Fruit fly (Drosophila melanogaster) whole organism, embryonic: ENCODE measurements around the gene stg1.

Source experiments
- Adf1 ChIP-seq: fragments of 200-800 bp; sonication (Bioruptor generic); IDR thresholded peaks from 2 replicates; pipeline ENCODE4 v1.3.6; 2022; ENCODE audit warnings: missing biosample characterization, missing genetic modification characterization
- Bgb ChIP-seq: fragments of 200-800 bp; sonication (Bioruptor generic); IDR thresholded peaks from 2 replicates; pipeline ENCODE4 v1.3.6; 2022; ENCODE audit warnings: missing biosample characterization, missing genetic modification characterization; ENCODE audit not compliant: partially characterized antibody
- CG1024 ChIP-seq: fragments of 200-800 bp; sonication (Bioruptor generic); IDR thresholded peaks from 2 replicates; pipeline ENCODE4 v1.3.6; 2022; ENCODE audit warnings: missing biosample characterization, missing genetic modification characterization
- CG10274 ChIP-seq: fragments of 200-800 bp; sonication (Bioruptor generic); optimal IDR thresholded peaks from 3 replicates; lab custom pipeline; 2017; ENCODE audit warnings: missing biosample characterization, mild to moderate bottlenecking, missing genetic modification characterization
- CG10565 ChIP-seq: fragments of 200-800 bp; sonication (Bioruptor generic); optimal IDR thresholded peaks from 3 replicates; lab custom pipeline; 2016; ENCODE audit warnings: missing biosample characterization, mild to moderate bottlenecking, missing genetic modification characterization
- CG12659 ChIP-seq: fragments of 200-800 bp; sonication (Bioruptor generic); optimal IDR thresholded peaks from 3 replicates; lab custom pipeline; 2017; ENCODE audit warnings: mild to moderate bottlenecking, missing biosample characterization, missing genetic modification reagents, missing genetic modification characterization
- CG12942 ChIP-seq: fragments of 200-800 bp; sonication (Bioruptor generic); optimal IDR thresholded peaks from 3 replicates; lab custom pipeline; 2016; ENCODE audit warnings: missing biosample characterization, missing genetic modification characterization
- CG13296 ChIP-seq: fragments of 200-800 bp; sonication (Bioruptor generic); optimal IDR thresholded peaks from 3 replicates; lab custom pipeline; 2018; ENCODE audit warnings: missing biosample characterization, mild to moderate bottlenecking, missing genetic modification characterization
- CG13624 ChIP-seq: fragments of 200-800 bp; sonication (Bioruptor generic); optimal IDR thresholded peaks from 2 replicates; lab custom pipeline; 2016; ENCODE audit warnings: missing biosample characterization, missing genetic modification characterization
- CG14050 ChIP-seq: fragments of 200-800 bp; sonication (Bioruptor generic); IDR thresholded peaks from 3 replicates; pipeline ENCODE4 v1.3.6; 2022; ENCODE audit warnings: missing biosample characterization, missing genetic modification characterization
- CG14441 ChIP-seq: fragments of 200-800 bp; sonication (Bioruptor generic); IDR thresholded peaks from 2 replicates; pipeline ENCODE4 v1.3.6; 2022; ENCODE audit warnings: missing biosample characterization, missing genetic modification characterization
- CG14667 ChIP-seq: fragments of 200-800 bp; sonication (Bioruptor generic); IDR thresholded peaks from 2 replicates; pipeline ENCODE4 v1.3.6; 2022; ENCODE audit warnings: missing biosample characterization, missing genetic modification characterization
- CG15601 ChIP-seq: fragments of 200-800 bp; sonication (Bioruptor generic); optimal IDR thresholded peaks from 3 replicates; lab custom pipeline; 2019; ENCODE audit warnings: missing biosample characterization, mild to moderate bottlenecking, missing genetic modification characterization, moderate library complexity
- CG16863 ChIP-seq: fragments of 200-800 bp; sonication (Bioruptor generic); optimal IDR thresholded peaks from 3 replicates; lab custom pipeline; 2016; ENCODE audit warnings: missing biosample characterization, missing genetic modification characterization
- CG18764 ChIP-seq: fragments of 200-800 bp; sonication (Bioruptor generic); optimal IDR thresholded peaks from 3 replicates; lab custom pipeline; 2016; ENCODE audit warnings: missing biosample characterization, missing genetic modification characterization
- CG31388 ChIP-seq: fragments of 200-800 bp; sonication (Bioruptor generic); optimal IDR thresholded peaks from 2 replicates; lab custom pipeline; 2016; ENCODE audit warnings: missing biosample characterization, missing genetic modification characterization
- CG3726 ChIP-seq: fragments of 200-800 bp; sonication (Bioruptor generic); IDR thresholded peaks from 3 replicates; pipeline ENCODE4, ENCODE4 v1.3.6; 2022; ENCODE audit warnings: missing biosample characterization, missing genetic modification characterization
- CG3847 ChIP-seq: fragments of 200-800 bp; sonication (Bioruptor generic); IDR thresholded peaks from 2 replicates; pipeline ENCODE4 v1.3.6; 2022; ENCODE audit warnings: missing biosample characterization, missing genetic modification characterization
- CG7786 ChIP-seq: fragments of 200-800 bp; sonication (Bioruptor generic); optimal IDR thresholded peaks from 2 replicates; lab custom pipeline; 2016; ENCODE audit warnings: missing biosample characterization, missing genetic modification characterization
- CG7839 ChIP-seq: fragments of 200-800 bp; sonication (Bioruptor generic); optimal IDR thresholded peaks from 3 replicates; lab custom pipeline; 2018; ENCODE audit warnings: missing biosample characterization, mild to moderate bottlenecking, missing genetic modification characterization, moderate library complexity
- D19B ChIP-seq: fragments of 200-800 bp; sonication (Bioruptor generic); optimal IDR thresholded peaks from 2 replicates; lab custom pipeline; 2017; ENCODE audit warnings: missing biosample characterization, mild to moderate bottlenecking, missing genetic modification characterization
- Dbx ChIP-seq: fragments of 200-800 bp; sonication (Bioruptor generic); IDR thresholded peaks from 3 replicates; pipeline ENCODE4 v1.3.6; 2022; ENCODE audit warnings: missing biosample characterization, missing genetic modification characterization
- Deaf1 ChIP-seq: fragments of 200-800 bp; optimal IDR thresholded peaks from 3 replicates; lab custom pipeline; 2019; ENCODE audit warnings: missing biosample characterization, mild to moderate bottlenecking, missing genetic modification characterization, moderate library complexity
- Dip2 ChIP-seq: fragments of 200-800 bp; sonication (Bioruptor generic); IDR thresholded peaks from 2 replicates; pipeline ENCODE4 v1.3.6; 2022; ENCODE audit warnings: missing biosample characterization, missing genetic modification characterization
- Fer3 ChIP-seq: fragments of 200-800 bp; sonication (Bioruptor generic); optimal IDR thresholded peaks from 2 replicates; lab custom pipeline; 2018; ENCODE audit warnings: missing biosample characterization, mild to moderate bottlenecking, missing genetic modification characterization, moderate library complexity
- Hey ChIP-seq: fragments of 200-800 bp; sonication (Bioruptor generic); optimal IDR thresholded peaks from 3 replicates; lab custom pipeline; 2018; ENCODE audit warnings: missing biosample characterization, mild to moderate bottlenecking, missing genetic modification characterization
- Mes4 ChIP-seq: fragments of 200-800 bp; sonication (Bioruptor generic); optimal IDR thresholded peaks from 2 replicates; lab custom pipeline; 2016; ENCODE audit warnings: missing biosample characterization, missing genetic modification characterization
- Pdp1 ChIP-seq, 2 experiments: fragments of 200-800 bp; sonication (Bioruptor generic); optimal IDR thresholded peaks; 3 replicates each; lab custom pipeline; 2016; ENCODE audit warnings: missing biosample characterization in 2 of 2, missing genetic modification characterization in 2 of 2, mild to moderate bottlenecking in 1 of 2, moderate library complexity in 1 of 2
- Trl ChIP-seq, 3 experiments: fragments of >200 bp in 2 of 3; fragments of 200-800 bp in 1 of 3; sonication (Bioruptor generic) in 1 of 3; optimal IDR thresholded peaks; 2 replicates in 1 of 3; 3 replicates in 2 of 3; lab custom pipeline; 2016 to 2017; ENCODE audit warnings: missing biosample characterization in 1 of 3, missing genetic modification characterization in 1 of 3
- Usf ChIP-seq: fragments of 200-800 bp; sonication (Bioruptor generic); optimal IDR thresholded peaks from 2 replicates; lab custom pipeline; 2017; ENCODE audit warnings: missing genotype, missing biosample characterization, missing genetic modification characterization
- YL-1 ChIP-seq: fragments of 200-800 bp; sonication (Bioruptor generic); optimal IDR thresholded peaks from 3 replicates; lab custom pipeline; 2017; ENCODE audit warnings: missing biosample characterization, mild to moderate bottlenecking, missing genetic modification characterization
- az2 ChIP-seq: fragments of 200-800 bp; sonication (Bioruptor generic); optimal IDR thresholded peaks from 3 replicates; lab custom pipeline; 2016; ENCODE audit warnings: missing biosample characterization, missing genetic modification characterization
- bowl ChIP-seq: fragments of 200-800 bp; sonication (Bioruptor generic); IDR thresholded peaks from 2 replicates; pipeline ENCODE4 v1.3.6; 2022; ENCODE audit warnings: missing biosample characterization, missing genetic modification characterization
- btn ChIP-seq: fragments of 200-800 bp; sonication (Bioruptor generic); optimal IDR thresholded peaks from 2 replicates; lab custom pipeline; 2016; ENCODE audit warnings: missing biosample characterization, missing genetic modification characterization
- chm ChIP-seq: fragments of 200-800 bp; sonication (Bioruptor generic); IDR thresholded peaks from 2 replicates; pipeline ENCODE4 v1.3.6; 2022; ENCODE audit warnings: missing biosample characterization, missing genetic modification characterization
- danr ChIP-seq: fragments of 200-800 bp; sonication (Bioruptor generic); IDR thresholded peaks from 2 replicates; pipeline ENCODE4 v1.3.6; 2022; ENCODE audit warnings: missing biosample characterization, missing genetic modification characterization
- esg ChIP-seq: fragments of 200-800 bp; sonication (Bioruptor generic); conservative IDR thresholded peaks from 2 replicates; pipeline ENCODE4 v1.3.6; 2022; ENCODE audit warnings: missing biosample characterization, missing genetic modification characterization
- gcm ChIP-seq: fragments of 200-800 bp; sonication (Bioruptor generic); optimal IDR thresholded peaks from 2 replicates; lab custom pipeline; 2019; ENCODE audit warnings: missing biosample characterization, mild to moderate bottlenecking, missing genetic modification characterization, moderate library complexity
- grn ChIP-seq: fragments of 200-800 bp; sonication (Bioruptor generic); optimal IDR thresholded peaks from 3 replicates; lab custom pipeline; 2017; ENCODE audit warnings: missing biosample characterization, missing genetic modification characterization
- insv ChIP-seq, 2 experiments: fragments of 200-800 bp; sonication (Bioruptor generic); optimal IDR thresholded peaks; 3 replicates each; lab custom pipeline; 2016 to 2018; ENCODE audit warnings: missing biosample characterization in 2 of 2, missing genetic modification characterization in 2 of 2
- mld ChIP-seq: fragments of 200-800 bp; sonication (Bioruptor generic); IDR thresholded peaks from 3 replicates; pipeline ENCODE4 v1.3.6; 2022; ENCODE audit warnings: missing biosample characterization, missing genetic modification characterization; ENCODE audit not compliant: partially characterized antibody
- nom ChIP-seq: fragments of 200-800 bp; sonication (Bioruptor generic); optimal IDR thresholded peaks from 2 replicates; lab custom pipeline; 2017; ENCODE audit warnings: missing biosample characterization, missing genetic modification characterization, mild to moderate bottlenecking, moderate library complexity, missing genetic modification reagents
- org-1 ChIP-seq: fragments of 200-800 bp; sonication (Bioruptor generic); optimal IDR thresholded peaks from 2 replicates; lab custom pipeline; 2017; ENCODE audit warnings: missing biosample characterization, missing genetic modification characterization
- pb ChIP-seq: fragments of 200-800 bp; sonication (Bioruptor generic); optimal IDR thresholded peaks from 3 replicates; lab custom pipeline; 2016; ENCODE audit warnings: missing biosample characterization, missing genetic modification characterization
- pho ChIP-seq: fragments of 200-800 bp; sonication (Bioruptor generic); optimal IDR thresholded peaks from 2 replicates; lab custom pipeline; 2016; ENCODE audit warnings: missing biosample characterization, missing genetic modification characterization
- pum ChIP-seq: fragments of 200-800 bp; sonication (Bioruptor generic); optimal IDR thresholded peaks from 2 replicates; lab custom pipeline; 2016; ENCODE audit warnings: missing biosample characterization, missing genetic modification characterization
- sisA ChIP-seq: fragments of 200-800 bp; sonication (Bioruptor generic); IDR thresholded peaks from 2 replicates; pipeline ENCODE4 v1.3.6; 2022; ENCODE audit warnings: missing biosample characterization, missing genetic modification characterization
- stwl ChIP-seq: fragments of 200-800 bp; sonication (Bioruptor generic); optimal IDR thresholded peaks from 3 replicates; lab custom pipeline; 2018; ENCODE audit warnings: missing biosample characterization, mild to moderate bottlenecking, missing genetic modification characterization, moderate library complexity
- tgo ChIP-seq: fragments of 200-800 bp; sonication (Bioruptor generic); IDR thresholded peaks from 3 replicates; pipeline ENCODE4 v1.3.6; 2022; ENCODE audit warnings: missing biosample characterization, missing genetic modification characterization
- usp ChIP-seq: fragments of >200 bp; optimal IDR thresholded peaks from 2 replicates; lab custom pipeline; 2017; ENCODE audit warnings: missing biosample characterization, missing genetic modification characterization

stg1 gene

dm6 chrX:21053099-21053715 is 40.4 kb upstream of the stg1 start (continued):
- TF ChIP-seq Bgb (peak; percentile 87), insv (GFP tag; optimal IDR thresholded peaks at IDR 0.05; lab: Kevin White, UChicago) (peak in 1 of 2 experiments; percentile 67), chm (GFP tag; lab: Robert Waterston, UW) (peak; percentile 93), CG16863 (peak; percentile 68), Pdp1 (GFP tag; optimal IDR thresholded peaks at IDR 0.05; lab: Kevin White, UChicago) (peak; percentile 59 to 62), gcm (GFP tag; lab: Kevin White, UChicago) (peak; percentile 59), CG14667 (GFP tag; lab: Robert Waterston, UW) (peak; percentile 22; the same call in 1 of the 2 replicates), CG10565 (GFP tag; lab: Kevin White, UChicago) (peak; percentile 14), org-1 (GFP tag; lab: Kevin White, UChicago) (peak; percentile 72), tgo (GFP tag; lab: Robert Waterston, UW) (peak; percentile 43; the same call in 2 of the 3 replicates), CG3847 (peak; percentile 67), btn (peak; percentile 60), grn (GFP tag; lab: Kevin White, UChicago) (peak; percentile 17), CG7786 (peak; percentile 69), stwl (peak; percentile 39), CG13296 (peak; percentile 88), Dbx (GFP tag; lab: Robert Waterston, UW) (peak; percentile 85), CG1024 (GFP tag; lab: Robert Waterston, UW) (peak; percentile 73), CG12659 (peak; percentile 85), mld (peak; percentile 74; the same call in 1 of the 3 replicates), CG14050 (peak; percentile 40; the same call in 1 of the 3 replicates), CG14441 (peak; percentile 57; the same call in 1 of the 2 replicates), Deaf1 (tag; lab: Kevin White, UChicago) (peak; percentile 3), danr (no peak), pum (peak; percentile 33), sisA (GFP tag; lab: Robert Waterston, UW) (no peak), usp (no peak), CG10274 (peak; percentile 72), Usf (GFP tag; lab: Kevin White, UChicago) (peak; percentile 30), CG13624 (GFP tag; lab: Kevin White, UChicago) (peak; percentile 71), Hey (tag; lab: Kevin White, UChicago) (peak; percentile 75), Fer3 (peak; percentile 84), bowl (GFP tag; lab: Robert Waterston, UW) (no peak), az2 (GFP tag; lab: Kevin White, UChicago) (peak; percentile 47), YL-1 (peak; percentile 89), CG31388 (GFP tag; lab: Kevin White, UChicago) (no peak), Trl (optimal IDR thresholded peaks at IDR 0.05; lab: Kevin White, UChicago) (no peak), Trl (GFP tag; optimal IDR thresholded peaks at IDR 0.05; lab: Kevin White, UChicago) (peak; percentile 72), Mes4 (GFP tag; lab: Kevin White, UChicago) (peak; percentile 81), CG12942 (GFP tag; lab: Kevin White, UChicago) (peak; percentile 56), D19B (peak; percentile 49), CG7839 (tag; lab: Kevin White, UChicago) (peak; percentile 70), CG3726 (peak; percentile 47; the same call in 1 of the 3 replicates), CG15601 (peak; percentile 56), pho (GFP tag; lab: Kevin White, UChicago) (peak; percentile 63), esg (GFP tag; lab: Robert Waterston, UW) (no peak), pb (GFP tag; lab: Kevin White, UChicago) (peak; percentile 80), CG18764 (GFP tag; lab: Kevin White, UChicago) (peak; percentile 67), nom (GFP tag; lab: Kevin White, UChicago) (peak; percentile 91), Dip2 (GFP tag; lab: Robert Waterston, UW) (no peak), Adf1 (GFP tag; lab: Robert Waterston, UW) (peak; percentile 44)
